Worm (Caenorhabditis elegans): Measurements from ENCODE around the gene F32D8.13.

The F32D8.13 gene

ce11 chrV:10887564-10887963 lies 8.8 kb downstream of the F32D8.13 start (continued):
- 0 out of 2 replicates have a peak, but pooled peaks have one; percentile 11 for TF ChIP-seq lin-26 (GFP tag; IDR thresholded peaks at IDR 0.05)
- TF ChIP-seq B0019.2 (GFP tag; conservative IDR thresholded peaks at IDR 0.05): no peak
- peak; percentile 78 for TF ChIP-seq ztf-26 (tag; optimal IDR thresholded peaks at IDR 0.05)
- TF ChIP-seq cebp-1 (GFP tag; IDR thresholded peaks at IDR 0.05): no peak
- peak; percentile 49 for TF ChIP-seq cebp-1 (tag; optimal IDR thresholded peaks at IDR 0.05)
- peak; percentile 86 for TF ChIP-seq Y56A3A.18 (GFP tag; IDR thresholded peaks at IDR 0.05)
- no peak for TF ChIP-seq pha-4 (tag; optimal IDR thresholded peaks at IDR 0.05)
- peak in 1 of 2 experiments; percentile 20 for TF ChIP-seq let-607 (tag; optimal IDR thresholded peaks at IDR 0.05)
- peak; percentile 72 for TF ChIP-seq ZK185.1 (tag; optimal IDR thresholded peaks at IDR 0.05; ENCODE audit: poor library complexity, severe bottlenecking)
- peak; percentile 57 for TF ChIP-seq pbrm-1 (GFP tag; IDR thresholded peaks at IDR 0.05)
- TF ChIP-seq lin-40 (tag; optimal IDR thresholded peaks at IDR 0.05): peak; percentile 3
- TF ChIP-seq K12H6.12 (tag; optimal IDR thresholded peaks at IDR 0.05): no peak
- TF ChIP-seq nfyb-1 (GFP tag; IDR thresholded peaks at IDR 0.05): peak; percentile 66; the same call in 1 of the 2 replicates

- TF ChIP-seq unc-130 (GFP tag; optimal IDR thresholded peaks at IDR 0.05) (no peak), Y53G8AR.9 (GFP tag; conservative IDR thresholded peaks at IDR 0.05) (no peak), lsy-27 (tag; optimal IDR thresholded peaks at IDR 0.05; ENCODE audit: borderline replicate concordance, insufficient read depth) (no peak), T07F8.4 (tag; optimal IDR thresholded peaks at IDR 0.05) (no peak), madf-6 (GFP tag; IDR thresholded peaks at IDR 0.05) (no peak), hlh-26 (GFP tag; conservative IDR thresholded peaks at IDR 0.05) (no peak), F10E7.11 (tag; optimal IDR thresholded peaks at IDR 0.05) (no peak), nfya-1 (tag; optimal IDR thresholded peaks at IDR 0.05; ENCODE audit: borderline replicate concordance, insufficient read depth) (no peak), madf-10 (tag; optimal IDR thresholded peaks at IDR 0.05) (no peak), lir-1 (GFP tag; conservative IDR thresholded peaks at IDR 0.05) (no peak), him-1 (tag; optimal IDR thresholded peaks at IDR 0.05) (no peak), K12H6.12 (tag; optimal IDR thresholded peaks at IDR 0.05) (no peak), C17E4.6 (GFP tag; IDR thresholded peaks at IDR 0.05) (no peak), somi-1 (GFP tag; optimal IDR thresholded peaks at IDR 0.05) (no peak)
These were observed 9.9 kb downstream of the F32D8.13 start, which contains the start of gene F32D8.3 for ce11 chrV:10886405-10886887. Gene F32D8.3 (plus strand): TSS chrV:10886837.

ce11 chrV:10883478-10883877 lies 12.9 kb downstream of the F32D8.13 start, which contains the start of gene F32D8.2:
Gene F32D8.2 (plus strand): TSS chrV:10883778.
- TF ChIP-seq rpc-1 (optimal IDR thresholded peaks at IDR 0.05) (no peak), rpc-1 (tag; optimal IDR thresholded peaks at IDR 0.05) (no peak), dpl-1 (GFP tag; optimal IDR thresholded peaks at IDR 0.05) (no peak), snpc-1.3 (tag; optimal IDR thresholded peaks at IDR 0.05; ENCODE audit: insufficient read depth) (no peak), lin-54 (GFP tag; optimal IDR thresholded peaks at IDR 0.05) (no peak), F52B5.7 (tag; optimal IDR thresholded peaks at IDR 0.05) (no peak), T07F8.4 (tag; optimal IDR thresholded peaks at IDR 0.05) (no peak), rcor-1 (GFP tag; IDR thresholded peaks at IDR 0.05) (no peak), aptf-2 (GFP tag; conservative IDR thresholded peaks at IDR 0.05) (no peak), ceh-79 (tag; optimal IDR thresholded peaks at IDR 0.05) (no peak), F37B4.10 (GFP tag; IDR thresholded peaks at IDR 0.05) (no peak), unc-62 (GFP tag; optimal IDR thresholded peaks at IDR 0.05) (no peak), mcd-1 (GFP tag; IDR thresholded peaks at IDR 0.05) (no peak), Y53G8AR.9 (GFP tag; conservative IDR thresholded peaks at IDR 0.05) (no peak), ccch-3 (GFP tag; optimal IDR thresholded peaks at IDR 0.05) (no peak), F39B2.1 (GFP tag; IDR thresholded peaks at IDR 0.05) (no peak)

Data from whole organism, young adult.